Fruit fly (Drosophila melanogaster) whole organism, embryonic: ENCODE data around the gene gcm.

Experiments used
- Atf6 ChIP-seq: fragments of 200-800 bp; sonication (Bioruptor generic); IDR thresholded peaks from 2 replicates; pipeline ENCODE4 v1.3.6; 2022; ENCODE audit warnings: missing biosample characterization, missing genetic modification characterization
- CG10147 ChIP-seq: fragments of 200-800 bp; sonication (Bioruptor generic); optimal IDR thresholded peaks from 2 replicates; lab custom pipeline; 2019; ENCODE audit warnings: missing biosample characterization, mild to moderate bottlenecking, missing genetic modification characterization, moderate library complexity
- CG11398 ChIP-seq: fragments of 200-800 bp; sonication (Bioruptor generic); optimal IDR thresholded peaks from 2 replicates; lab custom pipeline; 2016; ENCODE audit warnings: missing biosample characterization, missing genetic modification characterization
- CG12071 ChIP-seq: fragments of 200-800 bp; sonication (Bioruptor generic); optimal IDR thresholded peaks from 3 replicates; lab custom pipeline; 2018; ENCODE audit warnings: missing biosample characterization, mild to moderate bottlenecking, missing genetic modification characterization
- CG13287 ChIP-seq: fragments of 200-800 bp; sonication (Bioruptor generic); IDR thresholded peaks from 2 replicates; pipeline ENCODE4 v1.3.6; 2022; ENCODE audit warnings: missing biosample characterization, missing genetic modification characterization; ENCODE audit not compliant: partially characterized antibody
- CG14667 ChIP-seq: fragments of 200-800 bp; sonication (Bioruptor generic); IDR thresholded peaks from 2 replicates; pipeline ENCODE4 v1.3.6; 2022; ENCODE audit warnings: missing biosample characterization, missing genetic modification characterization
- CG14965 ChIP-seq: fragments of 200-800 bp; sonication (Bioruptor generic); optimal IDR thresholded peaks from 2 replicates; lab custom pipeline; 2016; ENCODE audit warnings: missing biosample characterization, missing genetic modification characterization, borderline replicate concordance
- CG15696 ChIP-seq: fragments of 200-800 bp; sonication (Bioruptor generic); optimal IDR thresholded peaks from 2 replicates; lab custom pipeline; 2019; ENCODE audit warnings: missing biosample characterization, mild to moderate bottlenecking, missing genetic modification characterization, moderate library complexity
- CG17359 ChIP-seq: fragments of 200-800 bp; sonication (Bioruptor generic); optimal IDR thresholded peaks from 3 replicates; lab custom pipeline; 2018; ENCODE audit warnings: missing biosample characterization, mild to moderate bottlenecking, missing genetic modification characterization, moderate library complexity
- CG31224 ChIP-seq: fragments of 200-800 bp; sonication (Bioruptor generic); IDR thresholded peaks from 2 replicates; pipeline ENCODE4 v1.3.6; 2022; ENCODE audit warnings: missing biosample characterization, missing genetic modification characterization
- CG34376 ChIP-seq: fragments of 200-800 bp; sonication (Bioruptor generic); optimal IDR thresholded peaks from 2 replicates; lab custom pipeline; 2018; ENCODE audit warnings: missing biosample characterization, mild to moderate bottlenecking, missing genetic modification characterization
- CG3838 ChIP-seq: fragments of 200-800 bp; sonication (Bioruptor generic); optimal IDR thresholded peaks from 3 replicates; lab custom pipeline; 2016; ENCODE audit warnings: missing biosample characterization, missing genetic modification characterization
- D19B ChIP-seq: fragments of 200-800 bp; sonication (Bioruptor generic); optimal IDR thresholded peaks from 2 replicates; lab custom pipeline; 2017; ENCODE audit warnings: missing biosample characterization, mild to moderate bottlenecking, missing genetic modification characterization
- Dfd ChIP-seq, 2 experiments: fragments of >200 bp; optimal IDR thresholded peaks; 2 replicates each; lab custom pipeline; 2017; ENCODE audit warnings: missing biosample characterization in 2 of 2, missing genetic modification characterization in 2 of 2
- Eip74EF ChIP-seq, 2 experiments: fragments of 200-800 bp in 1 of 2; fragments of >200 bp in 1 of 2; sonication (Bioruptor generic) in 1 of 2; optimal IDR thresholded peaks; 2 replicates each; lab custom pipeline; 2017 to 2019; ENCODE audit warnings: missing biosample characterization in 2 of 2, missing genetic modification characterization in 2 of 2, mild to moderate bottlenecking in 1 of 2, moderate library complexity in 1 of 2
- Fer1 ChIP-seq: fragments of 200-800 bp; sonication (Bioruptor generic); optimal IDR thresholded peaks from 2 replicates; lab custom pipeline; 2017; ENCODE audit warnings: missing biosample characterization, mild to moderate bottlenecking, missing genetic modification characterization
- Gug ChIP-seq: fragments of 200-800 bp; sonication (Bioruptor generic); IDR thresholded peaks from 4 replicates; pipeline ENCODE4 v1.3.6; 2022; ENCODE audit warnings: missing biosample characterization, missing genetic modification characterization
- Hey ChIP-seq: fragments of 200-800 bp; sonication (Bioruptor generic); optimal IDR thresholded peaks from 3 replicates; lab custom pipeline; 2018; ENCODE audit warnings: missing biosample characterization, mild to moderate bottlenecking, missing genetic modification characterization
- Nf-YB ChIP-seq: fragments of 200-800 bp; sonication (Bioruptor generic); optimal IDR thresholded peaks from 3 replicates; lab custom pipeline; 2019; ENCODE audit warnings: missing biosample characterization, mild to moderate bottlenecking, missing genetic modification characterization, moderate library complexity
- Pdp1 ChIP-seq, 2 experiments: fragments of 200-800 bp; sonication (Bioruptor generic); optimal IDR thresholded peaks; 3 replicates each; lab custom pipeline; 2016; ENCODE audit warnings: missing biosample characterization in 2 of 2, missing genetic modification characterization in 2 of 2, mild to moderate bottlenecking in 1 of 2, moderate library complexity in 1 of 2
- Sox102F ChIP-seq: fragments of 200-800 bp; sonication (Bioruptor generic); optimal IDR thresholded peaks from 2 replicates; lab custom pipeline; 2018; ENCODE audit warnings: missing biosample characterization, mild to moderate bottlenecking, missing genetic modification characterization, moderate library complexity
- Vsx1 ChIP-seq: fragments of 200-800 bp; sonication (Bioruptor generic); optimal IDR thresholded peaks from 2 replicates; lab custom pipeline; 2017; ENCODE audit warnings: missing biosample characterization, mild to moderate bottlenecking, missing genetic modification characterization, missing genetic modification reagents
- bowl ChIP-seq: fragments of 200-800 bp; sonication (Bioruptor generic); IDR thresholded peaks from 2 replicates; pipeline ENCODE4 v1.3.6; 2022; ENCODE audit warnings: missing biosample characterization, missing genetic modification characterization
- cato ChIP-seq: fragments of 200-800 bp; sonication (Bioruptor generic); optimal IDR thresholded peaks from 2 replicates; lab custom pipeline; 2016; ENCODE audit warnings: missing biosample characterization, missing genetic modification characterization, borderline replicate concordance
- chif ChIP-seq, 2 experiments: fragments of 200-800 bp; sonication (Bioruptor generic); optimal IDR thresholded peaks; 3 replicates each; lab custom pipeline; 2016; ENCODE audit warnings: missing biosample characterization in 2 of 2, missing genetic modification characterization in 2 of 2
- croc ChIP-seq: fragments of 200-800 bp; sonication (Bioruptor generic); conservative IDR thresholded peaks from 3 replicates; pipeline ENCODE4 v1.3.6; 2022; ENCODE audit warnings: missing biosample characterization, missing genetic modification characterization
- esg ChIP-seq: fragments of 200-800 bp; sonication (Bioruptor generic); conservative IDR thresholded peaks from 2 replicates; pipeline ENCODE4 v1.3.6; 2022; ENCODE audit warnings: missing biosample characterization, missing genetic modification characterization
- eve ChIP-seq, 2 experiments: fragments of >200 bp; optimal IDR thresholded peaks; 2 replicates each; lab custom pipeline; 2017; ENCODE audit warnings: missing biosample characterization in 2 of 2, missing genetic modification characterization in 2 of 2
- exex ChIP-seq: fragments of 200-800 bp; sonication (Bioruptor generic); optimal IDR thresholded peaks from 4 replicates; lab custom pipeline; 2018; ENCODE audit warnings: missing biosample characterization, mild to moderate bottlenecking, missing genetic modification characterization, moderate library complexity
- gem ChIP-seq: fragments of 200-800 bp; sonication (Bioruptor generic); optimal IDR thresholded peaks from 2 replicates; lab custom pipeline; 2019; ENCODE audit warnings: missing biosample characterization, mild to moderate bottlenecking, missing genetic modification characterization, moderate library complexity
- grn ChIP-seq: fragments of 200-800 bp; sonication (Bioruptor generic); optimal IDR thresholded peaks from 3 replicates; lab custom pipeline; 2017; ENCODE audit warnings: missing biosample characterization, missing genetic modification characterization
- ham ChIP-seq: fragments of 200-800 bp; sonication (Bioruptor generic); IDR thresholded peaks from 2 replicates; pipeline ENCODE4 v1.3.6; 2022; ENCODE audit warnings: missing biosample characterization, missing genetic modification characterization
- hb ChIP-seq: fragments of 200-800 bp; sonication (Bioruptor generic); IDR thresholded peaks from 3 replicates; pipeline ENCODE4 v1.3.6; 2022; ENCODE audit warnings: missing biosample characterization, missing genetic modification characterization; ENCODE audit not compliant: partially characterized antibody
- hbn ChIP-seq: fragments of 200-800 bp; sonication (Bioruptor generic); IDR thresholded peaks from 2 replicates; pipeline ENCODE4 v1.3.6; 2022; ENCODE audit warnings: missing biosample characterization, missing genetic modification characterization; ENCODE audit not compliant: partially characterized antibody
- lilli ChIP-seq: fragments of 200-800 bp; sonication (Bioruptor generic); optimal IDR thresholded peaks from 3 replicates; lab custom pipeline; 2016; ENCODE audit warnings: missing biosample characterization, missing genetic modification characterization
- mirr ChIP-seq: fragments of 200-800 bp; sonication (Bioruptor generic); optimal IDR thresholded peaks from 3 replicates; lab custom pipeline; 2018; ENCODE audit warnings: missing biosample characterization, mild to moderate bottlenecking, missing genetic modification characterization
- ro ChIP-seq: fragments of 200-800 bp; sonication (Bioruptor generic); IDR thresholded peaks from 2 replicates; pipeline ENCODE4 v1.3.6; 2022; ENCODE audit warnings: missing biosample characterization, missing genetic modification characterization
- unpg ChIP-seq: fragments of 200-800 bp; sonication (Bioruptor generic); optimal IDR thresholded peaks from 3 replicates; lab custom pipeline; 2018; ENCODE audit warnings: missing biosample characterization, mild to moderate bottlenecking, missing genetic modification characterization, moderate library complexity
- wdn ChIP-seq: fragments of 200-800 bp; sonication (Bioruptor generic); IDR thresholded peaks from 2 replicates; pipeline ENCODE4 v1.3.6; 2022; ENCODE audit warnings: missing biosample characterization, missing genetic modification characterization
- zen ChIP-seq: fragments of 200-800 bp; sonication (Bioruptor generic); optimal IDR thresholded peaks from 3 replicates; lab custom pipeline; 2018; ENCODE audit warnings: missing biosample characterization, mild to moderate bottlenecking, missing genetic modification characterization, moderate library complexity
- zf30C ChIP-seq: fragments of 200-800 bp; sonication (Bioruptor generic); optimal IDR thresholded peaks from 3 replicates; lab custom pipeline; 2018; ENCODE audit warnings: missing biosample characterization, mild to moderate bottlenecking, missing genetic modification characterization

Gene gcm

DNA sequence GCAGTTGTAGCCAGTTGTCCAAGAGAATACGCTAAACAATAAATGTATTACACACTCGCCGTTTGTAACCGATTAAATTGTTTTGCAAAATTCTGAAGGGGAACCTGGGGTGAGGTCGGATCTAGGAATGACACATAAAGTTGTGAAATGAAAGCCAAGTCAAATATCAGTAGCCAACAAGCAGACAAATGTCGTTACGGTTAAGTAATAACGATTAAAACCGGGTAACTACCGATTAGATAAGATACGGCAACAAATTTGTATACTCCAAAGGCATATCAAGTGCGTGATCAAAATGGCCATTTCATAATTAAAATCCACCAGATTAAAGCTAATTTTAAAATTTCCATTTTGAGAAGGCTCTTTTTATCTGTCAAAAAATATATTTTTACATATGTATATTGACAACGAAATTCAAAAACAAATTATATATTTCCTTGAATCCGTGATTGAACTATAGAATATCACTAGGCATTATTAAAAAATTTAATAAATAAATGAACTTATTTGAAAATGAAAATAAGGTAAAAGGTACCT lies 34.5 kb upstream of the gcm start, which contains the start of gene GlcAT-S:
TSS of gene GlcAT-S (plus strand) at position 487 of the 537 bp plus-strand sequence.
- TF ChIP-seq hbn (GFP tag; lab: Robert Waterston, UW) (no peak), CG14667 (no peak), wdn (GFP tag; lab: Robert Waterston, UW) (no peak), CG15696 (tag; lab: Kevin White, UChicago) (no peak), hb (GFP tag; lab: Robert Waterston, UW) (no peak), eve (GFP tag; optimal IDR thresholded peaks at IDR 0.05; lab: Kevin White, UChicago) (peak in 1 of 2 experiments; percentile 57), Eip74EF (GFP tag; optimal IDR thresholded peaks at IDR 0.05; lab: Kevin White, UChicago) (no peak), Pdp1 (GFP tag; optimal IDR thresholded peaks at IDR 0.05; lab: Kevin White, UChicago) (peak in 1 of 2 experiments; percentile 79), CG10147 (no peak), CG31224 (GFP tag; lab: Robert Waterston, UW) (no peak), CG13287 (GFP tag; lab: Robert Waterston, UW) (no peak), CG17359 (tag; lab: Kevin White, UChicago) (no peak), zen (tag; lab: Kevin White, UChicago) (no peak), Gug (GFP tag; lab: Robert Waterston, UW) (no peak), chif (GFP tag; optimal IDR thresholded peaks at IDR 0.05; lab: Kevin White, UChicago) (no peak), CG14965 (GFP tag; lab: Kevin White, UChicago) (no peak), gem (tag; lab: Kevin White, UChicago) (no peak), exex (tag; lab: Kevin White, UChicago) (peak; percentile 95), Atf6 (GFP tag; lab: Robert Waterston, UW) (no peak), D19B (GFP tag; lab: Kevin White, UChicago) (no peak), grn (peak; percentile 70), ro (GFP tag; lab: Robert Waterston, UW) (no peak), CG12071 (no peak), croc (GFP tag; lab: Robert Waterston, UW) (no peak), unpg (GFP tag; lab: Kevin White, UChicago) (no peak), Dfd (GFP tag; optimal IDR thresholded peaks at IDR 0.05; lab: Kevin White, UChicago) (no peak), zf30C (GFP tag; lab: Kevin White, UChicago) (no peak), ham (GFP tag; lab: Robert Waterston, UW) (no peak), Vsx1 (GFP tag; lab: Kevin White, UChicago) (peak; percentile 6), bowl (no peak), CG34376 (GFP tag; lab: Kevin White, UChicago) (peak; percentile 86), Hey (tag; lab: Kevin White, UChicago) (no peak), Sox102F (no peak), CG11398 (no peak), mirr (peak; percentile 85), Nf-YB (no peak), cato (GFP tag; lab: Kevin White, UChicago) (no peak), Fer1 (peak; percentile 4), esg (no peak), lilli (GFP tag; lab: Kevin White, UChicago) (no peak), CG3838 (GFP tag; lab: Kevin White, UChicago) (no peak)
- TF ChIP-seq, all 482 proteins: peak for 8
